Fruit fly (Drosophila melanogaster) whole organism: ENCODE data around the gene CG14352.

Experiments
- CG8478 ChIP-seq: fragments of >200 bp; optimal IDR thresholded peaks from 2 replicates; lab custom pipeline; 2018; ENCODE audit warnings: inconsistent platforms
- Dll ChIP-seq: fragments of >200 bp; optimal IDR thresholded peaks from 2 replicates; lab custom pipeline; 2017
- EcR ChIP-seq, 2 experiments: fragments of >200 bp; optimal IDR thresholded peaks; 2 replicates each; lab custom pipeline; 2017; ENCODE audit warnings: missing biosample characterization in 2 of 2, missing genetic modification characterization in 2 of 2, missing genetic modification reagents in 2 of 2
- pan ChIP-seq: fragments of >200 bp; optimal IDR thresholded peaks from 2 replicates; lab custom pipeline; 2017
- psq ChIP-seq: fragments of >200 bp; optimal IDR thresholded peaks from 2 replicates; lab custom pipeline; 2017
- usp ChIP-seq: fragments of >200 bp; optimal IDR thresholded peaks from 2 replicates; lab custom pipeline; 2017; ENCODE audit warnings: missing biosample characterization, missing genetic modification characterization, mixed read lengths

CG14352 gene

dm6 chr2L:1611122-1611521, at the start of gene CG14352, which contains the start of gene Rab3GAP1:
TSS of gene CG14352 (plus strand) at chr2L:1611410.
TSS of gene Rab3GAP1 (minus strand) at chr2L:1611157.
- TF ChIP-seq psq (lab: Kevin White, UChicago) (no peak), usp (GFP tag; lab: Kevin White, UChicago) (no peak), CG8478 (no peak), Dll (no peak), EcR (GFP tag; optimal IDR thresholded peaks at IDR 0.05; lab: Kevin White, UChicago) (no peak)

dm6 chr2L:1568631-1569030, 42.6 kb upstream of the CG14352 start:
- no peak for TF ChIP-seq CG8478
- TF ChIP-seq usp (GFP tag; lab: Kevin White, UChicago) = no peak
- no peak for TF ChIP-seq pan (lab: Kevin White, UChicago)
- TF ChIP-seq EcR (GFP tag; optimal IDR thresholded peaks at IDR 0.05; lab: Kevin White, UChicago) = no peak
- no peak for TF ChIP-seq psq (lab: Kevin White, UChicago)
- no peak for TF ChIP-seq Dll

- no peak for TF ChIP-seq Dll
- TF ChIP-seq EcR (GFP tag; optimal IDR thresholded peaks at IDR 0.05; lab: Kevin White, UChicago) = no peak
- TF ChIP-seq CG8478 = no peak
- no peak for TF ChIP-seq pan (lab: Kevin White, UChicago)
- TF ChIP-seq psq (lab: Kevin White, UChicago) = no peak
- TF ChIP-seq usp (GFP tag; lab: Kevin White, UChicago) = no peak
These were observed 37.2 kb upstream of the CG14352 start for dm6 chr2L:1574009-1574408.

- TF ChIP-seq Dll = no peak
- no peak for TF ChIP-seq EcR (GFP tag; optimal IDR thresholded peaks at IDR 0.05; lab: Kevin White, UChicago)
- no peak for TF ChIP-seq usp (GFP tag; lab: Kevin White, UChicago)
- TF ChIP-seq pan (lab: Kevin White, UChicago) = no peak
- TF ChIP-seq CG8478 = no peak
- TF ChIP-seq psq (lab: Kevin White, UChicago) = no peak
These were observed 35.6 kb upstream of the CG14352 start for dm6 chr2L:1575604-1576003.

dm6 chr2L:1579254-1579653, 32.0 kb upstream of the CG14352 start:
- no peak for TF ChIP-seq usp (GFP tag; lab: Kevin White, UChicago)
- TF ChIP-seq Dll = no peak
- no peak for TF ChIP-seq EcR (GFP tag; optimal IDR thresholded peaks at IDR 0.05; lab: Kevin White, UChicago)
- TF ChIP-seq CG8478 = no peak
- TF ChIP-seq psq (lab: Kevin White, UChicago) = no peak
- TF ChIP-seq pan (lab: Kevin White, UChicago) = no peak

- no peak for TF ChIP-seq psq (lab: Kevin White, UChicago)
- TF ChIP-seq usp (GFP tag; lab: Kevin White, UChicago) = no peak
- TF ChIP-seq EcR (GFP tag; optimal IDR thresholded peaks at IDR 0.05; lab: Kevin White, UChicago) = no peak
- no peak for TF ChIP-seq Dll
- no peak for TF ChIP-seq pan (lab: Kevin White, UChicago)
- TF ChIP-seq CG8478 = no peak
These were observed 31.4 kb upstream of the CG14352 start for dm6 chr2L:1579800-1580199.

- no peak for TF ChIP-seq CG8478
- no peak for TF ChIP-seq pan (lab: Kevin White, UChicago)
- TF ChIP-seq EcR (GFP tag; optimal IDR thresholded peaks at IDR 0.05; lab: Kevin White, UChicago) = no peak
- TF ChIP-seq Dll = no peak
- TF ChIP-seq usp (GFP tag; lab: Kevin White, UChicago) = no peak
- no peak for TF ChIP-seq psq (lab: Kevin White, UChicago)
These were observed 24.2 kb upstream of the CG14352 start, which contains the start of gene nis for dm6 chr2L:1587055-1587454. TSS of gene nis (minus strand) at chr2L:1587155.

- no peak for TF ChIP-seq CG8478
These were observed 21.0 kb upstream of the CG14352 start for dm6 chr2L:1590167-1590566.

dm6 chr2L:1596693-1597092, 14.5 kb upstream of the CG14352 start:
- TF ChIP-seq psq (lab: Kevin White, UChicago) (no peak), Dll (no peak), pan (lab: Kevin White, UChicago) (no peak), usp (GFP tag; lab: Kevin White, UChicago) (no peak), CG8478 (no peak), EcR (GFP tag; optimal IDR thresholded peaks at IDR 0.05; lab: Kevin White, UChicago) (peak in 1 of 2 experiments; percentile 74)

dm6 chr2L:1603847-1604246, 7.4 kb upstream of the CG14352 start:
- TF ChIP-seq psq (lab: Kevin White, UChicago) = no peak
- TF ChIP-seq usp (GFP tag; lab: Kevin White, UChicago) = no peak
- TF ChIP-seq EcR (GFP tag; optimal IDR thresholded peaks at IDR 0.05; lab: Kevin White, UChicago) = no peak
- TF ChIP-seq Dll = no peak
- no peak for TF ChIP-seq CG8478
- TF ChIP-seq pan (lab: Kevin White, UChicago) = no peak

dm6 chr2L:1606758-1607157, 4.5 kb upstream of the CG14352 start:
- TF ChIP-seq psq (lab: Kevin White, UChicago) (no peak), usp (GFP tag; lab: Kevin White, UChicago) (no peak), EcR (GFP tag; optimal IDR thresholded peaks at IDR 0.05; lab: Kevin White, UChicago) (no peak), CG8478 (no peak), pan (lab: Kevin White, UChicago) (no peak), Dll (no peak)

- TF ChIP-seq EcR (GFP tag; optimal IDR thresholded peaks at IDR 0.05; lab: Kevin White, UChicago) (no peak), usp (GFP tag; lab: Kevin White, UChicago) (no peak), pan (lab: Kevin White, UChicago) (no peak), psq (lab: Kevin White, UChicago) (no peak), Dll (no peak), CG8478 (no peak)
These were observed 2.6 kb downstream of the CG14352 start, which contains the start of gene RFeSP for dm6 chr2L:1613748-1614365. TSS of gene RFeSP (minus strand) at chr2L:1614160.

- no peak for TF ChIP-seq EcR (GFP tag; optimal IDR thresholded peaks at IDR 0.05; lab: Kevin White, UChicago)
- no peak for TF ChIP-seq Dll
- TF ChIP-seq psq (lab: Kevin White, UChicago) = no peak
- no peak for TF ChIP-seq pan (lab: Kevin White, UChicago)
- TF ChIP-seq usp (GFP tag; lab: Kevin White, UChicago) = no peak
- TF ChIP-seq CG8478 = no peak
These were observed 4.5 kb downstream of the CG14352 start for dm6 chr2L:1615753-1616152.
